Fruit fly (Drosophila melanogaster): ENCODE results near the gene csw.

The csw gene

DNA sequence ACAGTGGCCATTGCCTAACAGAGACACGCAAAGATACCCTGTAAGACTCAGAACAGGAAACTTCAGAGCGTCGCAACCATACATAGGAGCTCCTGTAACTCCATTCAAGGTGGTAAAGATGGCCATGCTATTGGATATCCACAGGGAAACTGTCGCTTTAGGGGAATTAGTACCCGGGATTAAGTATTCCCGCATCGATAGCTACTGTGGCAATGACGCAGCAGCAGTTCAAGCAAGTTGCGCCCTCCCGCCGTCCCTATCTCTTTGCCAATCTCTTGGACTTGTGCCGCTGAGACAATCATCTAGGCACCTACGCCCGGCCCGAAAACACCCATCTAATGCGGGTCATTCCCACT is 23.3 kb upstream of the csw start (continued):
- TF ChIP-seq mld (GFP tag; IDR thresholded peaks at IDR 0.05; ENCODE audit: partially characterized antibody) = no peak
- peak; percentile 46 for TF ChIP-seq CG3163 (GFP tag; optimal IDR thresholded peaks at IDR 0.05)
- TF ChIP-seq NK7.1 (GFP tag; optimal IDR thresholded peaks at IDR 0.05) = peak; percentile 41
- TF ChIP-seq lilli (GFP tag; optimal IDR thresholded peaks at IDR 0.05) = peak; percentile 58
- peak; percentile 34; the same call in 1 of the 2 replicates for TF ChIP-seq wor (GFP tag; IDR thresholded peaks at IDR 0.05)
- TF ChIP-seq CG1233 (GFP tag; optimal IDR thresholded peaks at IDR 0.05) = no peak
- peak; percentile 51; the same call in 1 of the 2 replicates for TF ChIP-seq ssp (GFP tag; IDR thresholded peaks at IDR 0.05)
- peak; percentile 34 for TF ChIP-seq CG17829 (tag; optimal IDR thresholded peaks at IDR 0.05)
- peak; percentile 9 for TF ChIP-seq Bdp1 (GFP tag; optimal IDR thresholded peaks at IDR 0.05)
- peak; percentile 55 for TF ChIP-seq fd3F (GFP tag; optimal IDR thresholded peaks at IDR 0.05)
- TF ChIP-seq ERR (GFP tag; optimal IDR thresholded peaks at IDR 0.05) = peak; percentile 9
- TF ChIP-seq scrt (GFP tag; optimal IDR thresholded peaks at IDR 0.05) = peak; percentile 43
- peak; percentile 77 for TF ChIP-seq Meics (GFP tag; optimal IDR thresholded peaks at IDR 0.05)
- TF ChIP-seq Six4 (GFP tag; optimal IDR thresholded peaks at IDR 0.05) = peak; percentile 14
- peak; percentile 69 for TF ChIP-seq gem (tag; optimal IDR thresholded peaks at IDR 0.05)
- TF ChIP-seq gsb-n (tag; optimal IDR thresholded peaks at IDR 0.05) = no peak
- TF ChIP-seq usp (GFP tag; optimal IDR thresholded peaks at IDR 0.05) = no peak
- TF ChIP-seq E2f1 (GFP tag; IDR thresholded peaks at IDR 0.05) = peak; percentile 41; the same call in 1 of the 2 replicates
- no peak for TF ChIP-seq odd (GFP tag; optimal IDR thresholded peaks at IDR 0.05)
- no peak for TF ChIP-seq vnd (GFP tag; IDR thresholded peaks at IDR 0.05; ENCODE audit: partially characterized antibody)
- TF ChIP-seq CG1792 (GFP tag; optimal IDR thresholded peaks at IDR 0.05) = peak; percentile 25
- TF ChIP-seq fu2 (GFP tag; optimal IDR thresholded peaks at IDR 0.05) = peak; percentile 21
- no peak for TF ChIP-seq fru (optimal IDR thresholded peaks at IDR 0.05)
- peak; percentile 80 for TF ChIP-seq CG18599 (GFP tag; optimal IDR thresholded peaks at IDR 0.05)
- TF ChIP-seq Nf-YC (tag; optimal IDR thresholded peaks at IDR 0.05) = peak; percentile 65
- TF ChIP-seq ci (GFP tag; IDR thresholded peaks at IDR 0.05) = 0 out of 3 replicates have a peak, but pooled peaks have one; percentile 43
- TF ChIP-seq CG16863 (GFP tag; optimal IDR thresholded peaks at IDR 0.05) = peak; percentile 56
- no peak for TF ChIP-seq h (optimal IDR thresholded peaks at IDR 0.05)
- peak; percentile 44; the same call in 1 of the 2 replicates for TF ChIP-seq CG31441 (GFP tag; IDR thresholded peaks at IDR 0.05)
- peak; percentile 61 for TF ChIP-seq HHEX (GFP tag; optimal IDR thresholded peaks at IDR 0.05)
- TF ChIP-seq corto (GFP tag; optimal IDR thresholded peaks at IDR 0.05) = no peak
- no peak for TF ChIP-seq CG31365 (tag; optimal IDR thresholded peaks at IDR 0.05)
- peak; percentile 11 for TF ChIP-seq CG10147 (GFP tag; optimal IDR thresholded peaks at IDR 0.05)
- peak; percentile 13 for TF ChIP-seq az2 (GFP tag; optimal IDR thresholded peaks at IDR 0.05)
- peak; percentile 55; the same call in 2 of the 3 replicates for TF ChIP-seq CG17361 (GFP tag; IDR thresholded peaks at IDR 0.05)
- peak; percentile 55; the same call in 1 of the 2 replicates for TF ChIP-seq CG17328 (GFP tag; IDR thresholded peaks at IDR 0.05)
- no peak for TF ChIP-seq gro (GFP tag; optimal IDR thresholded peaks at IDR 0.05)
- no peak for TF ChIP-seq CG14050 (GFP tag; IDR thresholded peaks at IDR 0.05)
- no peak for TF ChIP-seq Nf-YA (GFP tag; IDR thresholded peaks at IDR 0.05)
- TF ChIP-seq dm (GFP tag; optimal IDR thresholded peaks at IDR 0.05) = no peak
- no peak for TF ChIP-seq CG11560 (tag; IDR thresholded peaks at IDR 0.05)
- TF ChIP-seq CG14860 (GFP tag; IDR thresholded peaks at IDR 0.05; ENCODE audit: partially characterized antibody) = no peak
- no peak for TF ChIP-seq sc (optimal IDR thresholded peaks at IDR 0.05)
- TF ChIP-seq sc (GFP tag; optimal IDR thresholded peaks at IDR 0.05) = no peak
- TF ChIP-seq Xbp1 (GFP tag; optimal IDR thresholded peaks at IDR 0.05) = peak; percentile 15
- TF ChIP-seq bab2 (GFP tag; optimal IDR thresholded peaks at IDR 0.05) = no peak
- no peak for TF ChIP-seq aop (GFP tag; IDR thresholded peaks at IDR 0.05)
- no peak for TF ChIP-seq Adf1 (GFP tag; IDR thresholded peaks at IDR 0.05)
- TF ChIP-seq CoRest (tag; optimal IDR thresholded peaks at IDR 0.05) = peak; percentile 54
- TF ChIP-seq inv (GFP tag; IDR thresholded peaks at IDR 0.05; ENCODE audit: partially characterized antibody) = no peak
- peak; percentile 43; the same call in 1 of the 2 replicates for TF ChIP-seq CG10366 (GFP tag; IDR thresholded peaks at IDR 0.05)
- peak; percentile 30 for TF ChIP-seq fd96Cb (tag; optimal IDR thresholded peaks at IDR 0.05)
- no peak for TF ChIP-seq Awh (GFP tag; IDR thresholded peaks at IDR 0.05)

Measured in whole organism, embryonic.